Fruit fly (Drosophila melanogaster) whole organism, wandering third instar larva: Measurements from ENCODE around the gene PIG-C.

Experiments used
- Abd-B ChIP-seq: fragments of >200 bp; optimal IDR thresholded peaks from 2 replicates; lab custom pipeline; 2017; ENCODE audit warnings: missing biosample characterization, missing genetic modification characterization
- CG32264 ChIP-seq: fragments of 200-800 bp; sonication (Bioruptor generic); optimal IDR thresholded peaks from 2 replicates; lab custom pipeline; 2016; ENCODE audit warnings: missing biosample characterization, missing genetic modification characterization
- CG9705 ChIP-seq: fragments of 200-800 bp; sonication (Bioruptor generic); optimal IDR thresholded peaks from 2 replicates; lab custom pipeline; 2018; ENCODE audit warnings: missing biosample characterization, mild to moderate bottlenecking, missing genetic modification characterization
- CrebA ChIP-seq: fragments of 200-800 bp; sonication (Bioruptor generic); optimal IDR thresholded peaks from 2 replicates; lab custom pipeline; 2016; ENCODE audit warnings: missing biosample characterization, mild to moderate bottlenecking, missing genetic modification characterization, borderline replicate concordance
- Dfd ChIP-seq: fragments of >200 bp; optimal IDR thresholded peaks from 2 replicates; lab custom pipeline; 2017; ENCODE audit warnings: missing biosample characterization, missing genetic modification characterization
- Dif ChIP-seq: fragments of 200-275, 200-300 bp; sonication (Bioruptor generic); optimal IDR thresholded peaks from 2 replicates; lab custom pipeline; 2018; ENCODE audit warnings: missing biosample characterization, missing genetic modification characterization; ENCODE audit not compliant: partially characterized antibody
- GATAd ChIP-seq: sonication (Bioruptor generic); optimal IDR thresholded peaks from 2 replicates; lab custom pipeline; 2016; ENCODE audit warnings: missing biosample characterization, missing genetic modification characterization
- HLH106 ChIP-seq: fragments of 200-800 bp; optimal IDR thresholded peaks from 3 replicates; lab custom pipeline; 2019; ENCODE audit warnings: missing biosample characterization, mild to moderate bottlenecking, missing genetic modification characterization, moderate library complexity
- Hnf4 ChIP-seq: fragments of 200-800 bp; sonication (Bioruptor generic); optimal IDR thresholded peaks from 2 replicates; lab custom pipeline; 2016; ENCODE audit warnings: missing biosample characterization, mild to moderate bottlenecking, missing genetic modification characterization
- Hr78 ChIP-seq: fragments of >200 bp; optimal IDR thresholded peaks from 2 replicates; lab custom pipeline; 2017; ENCODE audit warnings: missing biosample characterization, missing genetic modification characterization
- Hr83 ChIP-seq: fragments of 200-300 bp; sonication (Bioruptor generic); optimal IDR thresholded peaks from 2 replicates; lab custom pipeline; 2016; ENCODE audit warnings: missing biosample characterization, mild to moderate bottlenecking, missing genetic modification characterization, moderate library complexity; ENCODE audit not compliant: poor library complexity, severe bottlenecking
- Jra ChIP-seq: sonication (Bioruptor generic); optimal IDR thresholded peaks from 2 replicates; lab custom pipeline; 2016; ENCODE audit warnings: missing biosample characterization, missing genetic modification characterization
- Mio ChIP-seq: sonication (Bioruptor generic); optimal IDR thresholded peaks from 2 replicates; lab custom pipeline; 2016; ENCODE audit warnings: missing biosample characterization, missing genetic modification characterization
- Myc ChIP-seq: fragments of >200 bp; optimal IDR thresholded peaks from 2 replicates; lab custom pipeline; 2017
- N ChIP-seq: fragments of >200 bp; optimal IDR thresholded peaks from 2 replicates; lab custom pipeline; 2018; ENCODE audit warnings: missing biosample characterization, missing external identifiers, missing genetic modification characterization
- OdsH ChIP-seq: fragments of 200-800 bp; sonication (Bioruptor generic); optimal IDR thresholded peaks from 2 replicates; lab custom pipeline; 2016; ENCODE audit warnings: missing biosample characterization, mild to moderate bottlenecking, missing genetic modification characterization
- Rel ChIP-seq, 2 experiments: fragments of 200-800 bp; sonication (Bioruptor generic) in 1 of 2; optimal IDR thresholded peaks; 2 replicates in 1 of 2; 3 replicates in 1 of 2; lab custom pipeline; 2016 to 2019; ENCODE audit warnings: mild to moderate bottlenecking in 2 of 2, missing biosample characterization in 2 of 2, missing genetic modification characterization in 2 of 2, moderate library complexity in 1 of 2
- Sp1 ChIP-seq: fragments of 200-800 bp; sonication (Bioruptor generic); optimal IDR thresholded peaks from 3 replicates; lab custom pipeline; 2019; ENCODE audit warnings: missing biosample characterization, mild to moderate bottlenecking, missing genetic modification characterization, moderate library complexity
- Vsx2 ChIP-seq: fragments of 200-300, 225-300 bp; sonication (Bioruptor generic); optimal IDR thresholded peaks from 2 replicates; lab custom pipeline; 2018; ENCODE audit warnings: missing biosample characterization, missing genetic modification characterization; ENCODE audit not compliant: partially characterized antibody
- br ChIP-seq: fragments of 200-800 bp; sonication (Bioruptor generic); optimal IDR thresholded peaks from 2 replicates; lab custom pipeline; 2016; ENCODE audit warnings: missing biosample characterization, missing genetic modification characterization
- brk ChIP-seq: fragments of 200-800 bp; sonication (Bioruptor generic); optimal IDR thresholded peaks from 2 replicates; lab custom pipeline; 2016; ENCODE audit warnings: missing biosample characterization, mild to moderate bottlenecking, missing genetic modification characterization
- dl ChIP-seq, 2 experiments: fragments of 175-275, 200-275 bp in 1 of 2; fragments of 200-275 bp in 1 of 2; sonication (Bioruptor generic); optimal IDR thresholded peaks; lab custom pipeline; 2018; ENCODE audit warnings: mild to moderate bottlenecking in 2 of 2, missing biosample characterization in 2 of 2, missing genetic modification characterization in 2 of 2, moderate library complexity in 2 of 2; ENCODE audit not compliant: partially characterized antibody in 2 of 2, insufficient read depth in 1 of 2
- dmrt93B ChIP-seq: fragments of 200-800 bp; sonication (Bioruptor generic); optimal IDR thresholded peaks from 2 replicates; lab custom pipeline; 2018; ENCODE audit warnings: missing biosample characterization, mild to moderate bottlenecking, missing genetic modification characterization
- dsf ChIP-seq: sonication (Bioruptor generic); optimal IDR thresholded peaks from 2 replicates; lab custom pipeline; 2016; ENCODE audit warnings: missing biosample characterization, missing genetic modification characterization, borderline replicate concordance
- ey ChIP-seq: fragments of 200-800 bp; sonication (Bioruptor generic); optimal IDR thresholded peaks from 2 replicates; lab custom pipeline; 2016; ENCODE audit warnings: missing biosample characterization, missing genetic modification characterization
- foxo ChIP-seq, 2 experiments: fragments of 200-800 bp; sonication (Bioruptor generic); optimal IDR thresholded peaks; 2 replicates in 1 of 2; 3 replicates in 1 of 2; lab custom pipeline; 2016 to 2017; ENCODE audit warnings: missing biosample characterization in 2 of 2, missing genetic modification characterization in 2 of 2
- fru ChIP-seq: fragments of 200-800 bp; sonication (Bioruptor generic); optimal IDR thresholded peaks from 3 replicates; lab custom pipeline; 2016; ENCODE audit warnings: missing biosample characterization, mild to moderate bottlenecking, missing genetic modification characterization
- h ChIP-seq: fragments of 200-800 bp; sonication (Bioruptor generic); optimal IDR thresholded peaks from 3 replicates; lab custom pipeline; 2016; ENCODE audit warnings: missing biosample characterization, mild to moderate bottlenecking, missing genetic modification characterization
- jim ChIP-seq: fragments of 175-275, 200-325 bp; sonication (Bioruptor generic); optimal IDR thresholded peaks from 2 replicates; lab custom pipeline; 2016; ENCODE audit warnings: missing biosample characterization, mild to moderate bottlenecking, missing genetic modification characterization
- lola ChIP-seq: fragments of >200 bp; optimal IDR thresholded peaks from 2 replicates; lab custom pipeline; 2017; ENCODE audit warnings: missing biosample characterization, missing genetic modification characterization
- pan ChIP-seq: fragments of >200 bp; optimal IDR thresholded peaks from 2 replicates; lab custom pipeline; 2017
- psq ChIP-seq: fragments of 200-800 bp; sonication (Bioruptor generic); optimal IDR thresholded peaks from 3 replicates; lab custom pipeline; 2017; ENCODE audit warnings: missing biosample characterization, mild to moderate bottlenecking, missing genetic modification characterization, moderate library complexity
- rgr ChIP-seq: fragments of 200-800 bp; sonication (Bioruptor generic); optimal IDR thresholded peaks from 3 replicates; lab custom pipeline; 2016; ENCODE audit warnings: missing biosample characterization, mild to moderate bottlenecking, missing genetic modification characterization
- sage ChIP-seq: fragments of 200-800 bp; sonication (Bioruptor generic); optimal IDR thresholded peaks from 2 replicates; lab custom pipeline; 2016; ENCODE audit warnings: missing biosample characterization, mild to moderate bottlenecking, missing genetic modification characterization
- sv ChIP-seq: fragments of 200-800 bp; sonication (Bioruptor generic); optimal IDR thresholded peaks from 3 replicates; lab custom pipeline; 2016; ENCODE audit warnings: missing biosample characterization, missing genetic modification characterization
- tai ChIP-seq: sonication (Bioruptor generic); optimal IDR thresholded peaks from 2 replicates; lab custom pipeline; 2016; ENCODE audit warnings: missing biosample characterization, missing genetic modification characterization
- usp ChIP-seq: fragments of >200 bp; optimal IDR thresholded peaks from 2 replicates; lab custom pipeline; 2017; ENCODE audit warnings: missing biosample characterization, missing genetic modification characterization
- woc ChIP-seq: sonication (Bioruptor generic); optimal IDR thresholded peaks from 2 replicates; lab custom pipeline; 2016; ENCODE audit warnings: missing biosample characterization, mild to moderate bottlenecking, missing genetic modification characterization

The PIG-C gene

DNA sequence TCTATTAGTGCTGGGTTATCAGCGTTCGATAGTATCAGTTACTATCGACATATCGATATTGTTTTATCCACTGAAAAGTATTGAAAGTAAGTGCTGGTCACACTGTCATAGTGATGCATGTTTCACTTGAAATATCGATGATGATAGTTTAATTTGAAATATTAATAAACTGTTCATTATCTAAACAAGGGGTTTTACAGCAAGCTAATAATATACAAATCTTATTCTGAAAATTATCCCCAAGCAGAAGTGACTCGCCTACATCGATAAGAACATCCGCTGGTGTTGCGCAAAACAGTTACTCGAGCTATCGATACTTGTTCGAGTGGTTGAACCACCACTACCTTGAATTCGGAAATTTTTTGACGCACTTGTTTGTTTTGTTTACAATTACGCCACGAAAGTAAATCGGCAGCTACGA, at the start of gene PIG-C, which contains the start of the genes CG12016 and Dpm2:
TSS of gene PIG-C (minus strand) at position 10 of the 421 bp plus-strand sequence.
TSS of gene CG12016 (plus strand) at position 333 of the 421 bp plus-strand sequence.
TSS of gene Dpm2 (plus strand) at position 333 of the 421 bp plus-strand sequence.
- TF ChIP-seq Mio (GFP tag; lab: Kevin White, UChicago) = peak; percentile 1
- peak; percentile 61 for TF ChIP-seq OdsH (GFP tag; lab: Kevin White, UChicago)
- no peak for TF ChIP-seq jim (GFP tag; lab: Kevin White, UChicago)
- no peak for TF ChIP-seq Vsx2 (GFP tag; lab: Kevin White, UChicago)
- no peak for TF ChIP-seq N (GFP tag; lab: Kevin White, UChicago)
- TF ChIP-seq Rel (GFP tag; optimal IDR thresholded peaks at IDR 0.05; lab: Kevin White, UChicago) = no peak
- TF ChIP-seq Rel (tag; optimal IDR thresholded peaks at IDR 0.05; lab: Kevin White, UChicago) = peak; percentile 63
- no peak for TF ChIP-seq brk (GFP tag; lab: Kevin White, UChicago)
- TF ChIP-seq usp = no peak
- peak; percentile 18 for TF ChIP-seq Hr83 (GFP tag; lab: Kevin White, UChicago)
- no peak for TF ChIP-seq lola
- TF ChIP-seq fru (GFP tag; lab: Kevin White, UChicago) = peak; percentile 76
- TF ChIP-seq Myc (lab: Kevin White, UChicago) = peak; percentile 52
- no peak for TF ChIP-seq sage (GFP tag; lab: Kevin White, UChicago)
- TF ChIP-seq Jra (GFP tag; lab: Kevin White, UChicago) = peak; percentile 84
- TF ChIP-seq Abd-B = no peak
- peak; percentile 74 for TF ChIP-seq br
- TF ChIP-seq woc = peak; percentile 94
- TF ChIP-seq pan = no peak
- TF ChIP-seq CG32264 (GFP tag; lab: Kevin White, UChicago) = peak; percentile 53
- no peak for TF ChIP-seq GATAd (GFP tag; lab: Kevin White, UChicago)
- peak; percentile 61 for TF ChIP-seq Sp1 (GFP tag; lab: Kevin White, UChicago)
- peak; percentile 47 for TF ChIP-seq psq (GFP tag; lab: Kevin White, UChicago)
- TF ChIP-seq tai (GFP tag; lab: Kevin White, UChicago) = no peak
- TF ChIP-seq Dif (GFP tag; lab: Kevin White, UChicago) = no peak
- peak; percentile 77 for TF ChIP-seq HLH106 (tag; lab: Kevin White, UChicago)
- no peak for TF ChIP-seq CrebA (GFP tag; lab: Kevin White, UChicago)
- TF ChIP-seq dsf (GFP tag; lab: Kevin White, UChicago) = peak; percentile 27
- peak in 1 of 2 experiments; percentile 80 for TF ChIP-seq foxo (GFP tag; optimal IDR thresholded peaks at IDR 0.05; lab: Kevin White, UChicago)
- TF ChIP-seq dmrt93B (GFP tag; lab: Kevin White, UChicago) = no peak
- peak; percentile 59 for TF ChIP-seq sv
- TF ChIP-seq CG9705 = peak; percentile 64
- TF ChIP-seq Hr78 = no peak
- TF ChIP-seq Dfd = no peak
- TF ChIP-seq rgr (GFP tag; lab: Kevin White, UChicago) = peak; percentile 77
- TF ChIP-seq dl (GFP tag; optimal IDR thresholded peaks at IDR 0.05; lab: Kevin White, UChicago; ENCODE audit: insufficient read depth in 1 of 2, partially characterized antibody in 2 of 2) = no peak
- TF ChIP-seq Hnf4 (GFP tag; lab: Kevin White, UChicago) = peak; percentile 84
- TF ChIP-seq h (GFP tag; lab: Kevin White, UChicago) = no peak
- TF ChIP-seq ey = peak; percentile 70

DNA sequence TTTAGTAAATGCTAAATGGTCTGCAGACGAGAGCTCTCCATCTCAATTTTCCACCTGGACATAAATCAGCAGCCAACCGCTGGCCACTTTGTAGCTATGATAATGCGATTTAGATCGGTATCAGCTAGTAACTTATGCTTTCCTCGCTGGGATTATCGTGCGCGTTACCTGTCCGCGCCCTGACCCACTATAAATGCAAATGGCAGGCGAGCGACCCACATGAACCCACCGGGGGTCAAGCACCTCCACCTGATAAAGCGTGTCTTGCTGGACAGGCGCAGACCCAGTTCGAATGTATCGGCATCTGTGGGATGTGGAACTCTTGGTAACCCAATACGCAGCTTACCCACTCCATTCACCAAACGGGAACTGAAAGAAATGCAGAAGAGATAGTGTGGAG, 34.3 kb upstream of the PIG-C start:
- TF ChIP-seq rgr (GFP tag; lab: Kevin White, UChicago) (no peak), br (no peak), CG32264 (GFP tag; lab: Kevin White, UChicago) (no peak), dsf (GFP tag; lab: Kevin White, UChicago) (no peak), ey (no peak), CrebA (GFP tag; lab: Kevin White, UChicago) (no peak), Jra (GFP tag; lab: Kevin White, UChicago) (no peak), sv (no peak), jim (GFP tag; lab: Kevin White, UChicago) (no peak), CG9705 (no peak), tai (GFP tag; lab: Kevin White, UChicago) (no peak), Dfd (no peak), Hnf4 (GFP tag; lab: Kevin White, UChicago) (no peak), foxo (GFP tag; optimal IDR thresholded peaks at IDR 0.05; lab: Kevin White, UChicago) (no peak)
